Worm (Caenorhabditis elegans) whole organism, L2 larva: ENCODE measurements around the gene rei-1.

ENCODE experiments used
- R02D3.7 ChIP-seq: fragments of 150-350 bp; optimal IDR thresholded peaks from 2 replicates; lab custom pipeline; 2014; ENCODE audit warnings: missing biosample characterization, missing genetic modification characterization
- aly-2 ChIP-seq: fragments of 150-350 bp; optimal IDR thresholded peaks from 2 replicates; lab custom pipeline; 2014; ENCODE audit warnings: missing biosample characterization, missing genetic modification characterization
- ama-1 ChIP-seq: fragments of 150-350 bp; optimal IDR thresholded peaks from 2 replicates; lab custom pipeline; 2018; ENCODE audit warnings: inconsistent platforms
- blmp-1 ChIP-seq: sonication (generic microtip); optimal IDR thresholded peaks from 2 replicates; lab custom pipeline; 2017; ENCODE audit warnings: missing genetic modification characterization, mild to moderate bottlenecking, missing compliant biosample characterization, antibody characterized with exemption, moderate library complexity; ENCODE audit not compliant: insufficient read depth
- egl-27 ChIP-seq: sonication (generic microtip); optimal IDR thresholded peaks from 3 replicates; lab custom pipeline; 2017; ENCODE audit warnings: missing biosample characterization, missing genetic modification reagents, missing genetic modification characterization
- lin-13 ChIP-seq: fragments of 150-350 bp; optimal IDR thresholded peaks from 2 replicates; lab custom pipeline; 2014; ENCODE audit warnings: missing biosample characterization, missing genetic modification reagents, missing genetic modification characterization
- lin-39 ChIP-seq: fragments of 150-350 bp; optimal IDR thresholded peaks from 2 replicates; lab custom pipeline; 2014; ENCODE audit warnings: missing biosample characterization, missing genetic modification reagents, missing genetic modification characterization
- nhr-11 ChIP-seq: fragments of 150-350 bp; optimal IDR thresholded peaks from 2 replicates; lab custom pipeline; 2014; ENCODE audit warnings: missing biosample characterization, missing genetic modification characterization
- nhr-237 ChIP-seq: fragments of 150-350 bp; optimal IDR thresholded peaks from 2 replicates; lab custom pipeline; 2014; ENCODE audit warnings: missing biosample characterization, missing genetic modification characterization
- unc-62 ChIP-seq: fragments of 150-350 bp; optimal IDR thresholded peaks from 2 replicates; lab custom pipeline; 2014; ENCODE audit warnings: missing biosample characterization, missing genetic modification reagents, missing genetic modification characterization

DNA sequence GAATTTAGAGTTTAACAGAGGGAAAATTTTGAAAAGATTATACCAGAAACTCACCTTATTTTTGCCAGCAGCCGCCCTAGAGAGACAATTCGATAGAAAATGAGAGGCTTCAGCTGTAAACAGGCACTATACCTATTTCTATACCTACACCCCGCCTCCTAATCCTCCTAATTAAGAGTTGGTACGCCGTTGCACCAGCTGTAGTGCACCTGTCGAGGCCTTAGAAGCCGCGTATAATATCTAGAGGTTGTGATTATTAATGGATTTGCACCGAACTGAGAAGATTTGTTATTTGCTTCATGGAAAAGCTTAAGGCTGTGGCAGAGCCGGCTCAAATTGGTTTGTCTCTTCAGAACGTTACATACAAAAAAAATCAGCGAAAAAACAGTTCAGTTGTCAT lies 6.0 kb downstream of the rei-1 start, which contains the start of gene C03C10.5:
- TF ChIP-seq R02D3.7 (tag; lab: Kevin White, UChicago), result no peak
- no peak for TF ChIP-seq lin-39 (tag; lab: Kevin White, UChicago)
- TF ChIP-seq aly-2 (tag; lab: Kevin White, UChicago), result no peak
- TF ChIP-seq nhr-237 (tag; lab: Kevin White, UChicago), result no peak
- TF ChIP-seq nhr-11 (tag; lab: Kevin White, UChicago), result no peak
- no peak for TF ChIP-seq ama-1 (lab: Kevin White, UChicago)
- no peak for TF ChIP-seq lin-13
- TF ChIP-seq blmp-1 (tag; lab: Kevin White, UChicago), result no peak
- TF ChIP-seq unc-62 (GFP tag; lab: Kevin White, UChicago), result no peak
- no peak for TF ChIP-seq egl-27
